Fruit fly (Drosophila melanogaster) whole organism, embryonic: ENCODE data around the gene CG3919.

ENCODE experiments used
- Ada2b ChIP-seq: fragments of 200-800 bp; sonication (Bioruptor generic); IDR thresholded peaks from 2 replicates; pipeline ENCODE4 v1.3.6; 2022; ENCODE audit warnings: missing biosample characterization, missing genetic modification characterization
- CG13775 ChIP-seq: fragments of 200-800 bp; sonication (Bioruptor generic); optimal IDR thresholded peaks from 3 replicates; lab custom pipeline; 2017; ENCODE audit warnings: missing biosample characterization, mild to moderate bottlenecking, missing genetic modification characterization
- CG14441 ChIP-seq: fragments of 200-800 bp; sonication (Bioruptor generic); IDR thresholded peaks from 2 replicates; pipeline ENCODE4 v1.3.6; 2022; ENCODE audit warnings: missing biosample characterization, missing genetic modification characterization
- CG15011 ChIP-seq: fragments of 200-800 bp; sonication (Bioruptor generic); optimal IDR thresholded peaks from 3 replicates; lab custom pipeline; 2018; ENCODE audit warnings: missing biosample characterization, mild to moderate bottlenecking, missing genetic modification characterization
- CG15696 ChIP-seq: fragments of 200-800 bp; sonication (Bioruptor generic); optimal IDR thresholded peaks from 2 replicates; lab custom pipeline; 2019; ENCODE audit warnings: missing biosample characterization, mild to moderate bottlenecking, missing genetic modification characterization, moderate library complexity
- CG18476 ChIP-seq: fragments of 200-800 bp; sonication (Bioruptor generic); optimal IDR thresholded peaks from 2 replicates; lab custom pipeline; 2016; ENCODE audit warnings: missing biosample characterization, mild to moderate bottlenecking, missing genetic modification characterization
- CG18599 ChIP-seq: fragments of 200-800 bp; sonication (Bioruptor generic); optimal IDR thresholded peaks from 3 replicates; lab custom pipeline; 2017; ENCODE audit warnings: missing biosample characterization, missing genetic modification characterization, mild to moderate bottlenecking, moderate library complexity, missing genetic modification reagents
- CG18764 ChIP-seq: fragments of 200-800 bp; sonication (Bioruptor generic); optimal IDR thresholded peaks from 3 replicates; lab custom pipeline; 2016; ENCODE audit warnings: missing biosample characterization, missing genetic modification characterization
- CG4820 ChIP-seq: fragments of 200-800 bp; sonication (Bioruptor generic); optimal IDR thresholded peaks from 3 replicates; lab custom pipeline; 2016; ENCODE audit warnings: missing biosample characterization, missing genetic modification characterization
- CG4854 ChIP-seq: fragments of 200-800 bp; sonication (Bioruptor generic); optimal IDR thresholded peaks from 2 replicates; lab custom pipeline; 2016; ENCODE audit warnings: missing biosample characterization, missing genetic modification characterization, inconsistent platforms
- CG6272 ChIP-seq: fragments of 200-800 bp; sonication (Bioruptor generic); IDR thresholded peaks from 2 replicates; pipeline ENCODE4 v1.3.6; 2022; ENCODE audit warnings: missing biosample characterization, missing genetic modification characterization
- CG7745 ChIP-seq: fragments of 200-800 bp; sonication (Bioruptor generic); optimal IDR thresholded peaks from 2 replicates; lab custom pipeline; 2018; ENCODE audit warnings: missing biosample characterization, mild to moderate bottlenecking, missing genetic modification characterization, moderate library complexity
- CG7839 ChIP-seq: fragments of 200-800 bp; sonication (Bioruptor generic); optimal IDR thresholded peaks from 3 replicates; lab custom pipeline; 2018; ENCODE audit warnings: missing biosample characterization, mild to moderate bottlenecking, missing genetic modification characterization, moderate library complexity
- CG9817 ChIP-seq: fragments of 200-800 bp; sonication (Bioruptor generic); optimal IDR thresholded peaks from 2 replicates; lab custom pipeline; 2018; ENCODE audit warnings: missing biosample characterization, mild to moderate bottlenecking, missing genetic modification characterization, moderate library complexity
- Chrac-16 ChIP-seq: fragments of 200-800 bp; sonication (Bioruptor generic); optimal IDR thresholded peaks from 3 replicates; lab custom pipeline; 2016; ENCODE audit warnings: missing biosample characterization, missing genetic modification characterization
- D ChIP-seq, 2 experiments: fragments of 200-800 bp in 1 of 2; fragments of >200 bp in 1 of 2; sonication (Bioruptor generic) in 1 of 2; optimal IDR thresholded peaks; 2 replicates in 1 of 2; 3 replicates in 1 of 2; lab custom pipeline; 2017; ENCODE audit warnings: mild to moderate bottlenecking in 1 of 2, missing biosample characterization in 1 of 2, missing genetic modification characterization in 1 of 2, missing genetic modification reagents in 1 of 2
- D19A ChIP-seq: fragments of 200-800 bp; optimal IDR thresholded peaks from 3 replicates; lab custom pipeline; 2019; ENCODE audit warnings: missing biosample characterization, mild to moderate bottlenecking, missing genetic modification characterization, moderate library complexity
- Deaf1 ChIP-seq: fragments of 200-800 bp; optimal IDR thresholded peaks from 3 replicates; lab custom pipeline; 2019; ENCODE audit warnings: missing biosample characterization, mild to moderate bottlenecking, missing genetic modification characterization, moderate library complexity
- Doc3 ChIP-seq: fragments of 200-800 bp; sonication (Bioruptor generic); IDR thresholded peaks from 3 replicates; pipeline ENCODE4 v1.3.6; 2022; ENCODE audit warnings: missing biosample characterization, missing genetic modification characterization; ENCODE audit not compliant: partially characterized antibody
- Drgx ChIP-seq: fragments of 200-800 bp; sonication (Bioruptor generic); IDR thresholded peaks from 2 replicates; pipeline ENCODE4 v1.3.6; 2022; ENCODE audit warnings: missing biosample characterization, missing genetic modification characterization
- Fer1 ChIP-seq: fragments of 200-800 bp; sonication (Bioruptor generic); optimal IDR thresholded peaks from 2 replicates; lab custom pipeline; 2017; ENCODE audit warnings: missing biosample characterization, mild to moderate bottlenecking, missing genetic modification characterization
- Gug ChIP-seq: fragments of 200-800 bp; sonication (Bioruptor generic); IDR thresholded peaks from 4 replicates; pipeline ENCODE4 v1.3.6; 2022; ENCODE audit warnings: missing biosample characterization, missing genetic modification characterization
- MBD-R2 ChIP-seq: fragments of 200-800 bp; sonication (Bioruptor generic); IDR thresholded peaks from 2 replicates; pipeline ENCODE4 v1.3.6; 2022; ENCODE audit warnings: missing biosample characterization, missing genetic modification characterization
- NC2α ChIP-seq: fragments of 200-800 bp; sonication (Bioruptor generic); optimal IDR thresholded peaks from 2 replicates; lab custom pipeline; 2016; ENCODE audit warnings: missing biosample characterization, missing genetic modification characterization
- NC2β ChIP-seq: fragments of 200-800 bp; sonication (Bioruptor generic); optimal IDR thresholded peaks from 2 replicates; lab custom pipeline; 2016; ENCODE audit warnings: missing biosample characterization, missing genetic modification characterization
- Side ChIP-seq: fragments of 200-800 bp; sonication (Bioruptor generic); optimal IDR thresholded peaks from 2 replicates; lab custom pipeline; 2016; ENCODE audit warnings: missing biosample characterization, missing genetic modification characterization
- Six4 ChIP-seq: fragments of 200-800 bp; sonication (Bioruptor generic); optimal IDR thresholded peaks from 2 replicates; lab custom pipeline; 2016; ENCODE audit warnings: missing biosample characterization, missing genetic modification characterization
- Sox102F ChIP-seq: fragments of 200-800 bp; sonication (Bioruptor generic); optimal IDR thresholded peaks from 2 replicates; lab custom pipeline; 2018; ENCODE audit warnings: missing biosample characterization, mild to moderate bottlenecking, missing genetic modification characterization, moderate library complexity
- Usf ChIP-seq: fragments of 200-800 bp; sonication (Bioruptor generic); optimal IDR thresholded peaks from 2 replicates; lab custom pipeline; 2017; ENCODE audit warnings: missing genotype, missing biosample characterization, missing genetic modification characterization
- amos ChIP-seq: fragments of 200-800 bp; sonication (Bioruptor generic); IDR thresholded peaks from 2 replicates; pipeline ENCODE4 v1.3.6; 2022; ENCODE audit warnings: missing biosample characterization, missing genetic modification characterization; ENCODE audit not compliant: partially characterized antibody
- bab2 ChIP-seq: fragments of 200-800 bp; sonication (Bioruptor generic); optimal IDR thresholded peaks from 2 replicates; lab custom pipeline; 2016; ENCODE audit warnings: missing biosample characterization, missing genetic modification characterization
- bbx ChIP-seq: fragments of 200-800 bp; sonication (Bioruptor generic); IDR thresholded peaks from 2 replicates; pipeline ENCODE4 v1.3.6; 2022; ENCODE audit warnings: missing biosample characterization, missing genetic modification characterization; ENCODE audit not compliant: partially characterized antibody
- emc ChIP-seq: fragments of 200-800 bp; sonication (Bioruptor generic); optimal IDR thresholded peaks from 2 replicates; lab custom pipeline; 2016; ENCODE audit warnings: missing biosample characterization, missing genetic modification characterization
- en ChIP-seq: fragments of 200-800 bp; sonication (Bioruptor generic); optimal IDR thresholded peaks from 2 replicates; lab custom pipeline; 2016; ENCODE audit warnings: missing biosample characterization, missing genetic modification characterization
- fd96Cb ChIP-seq: fragments of 200-800 bp; sonication (Bioruptor generic); optimal IDR thresholded peaks from 2 replicates; lab custom pipeline; 2018; ENCODE audit warnings: missing biosample characterization, mild to moderate bottlenecking, missing genetic modification characterization, moderate library complexity
- gro ChIP-seq: fragments of 200-800 bp; sonication (Bioruptor generic); optimal IDR thresholded peaks from 2 replicates; lab custom pipeline; 2016; ENCODE audit warnings: missing biosample characterization, missing genetic modification characterization
- hb ChIP-seq: fragments of 200-800 bp; sonication (Bioruptor generic); IDR thresholded peaks from 3 replicates; pipeline ENCODE4 v1.3.6; 2022; ENCODE audit warnings: missing biosample characterization, missing genetic modification characterization; ENCODE audit not compliant: partially characterized antibody
- hkb ChIP-seq, 2 experiments: fragments of 200-800 bp in 1 of 2; fragments of >200 bp in 1 of 2; sonication (Bioruptor generic) in 1 of 2; IDR thresholded peaks in 1 of 2; optimal IDR thresholded peaks in 1 of 2; 2 replicates each; pipeline versions ENCODE4 v1.3.6 to Lab custom; 2017 to 2022; ENCODE audit warnings: missing biosample characterization in 1 of 2, missing genetic modification characterization in 1 of 2
- lola ChIP-seq, 3 experiments: fragments of >200 bp in 2 of 3; fragments of 200-800 bp in 1 of 3; sonication (Bioruptor generic) in 1 of 3; optimal IDR thresholded peaks; 2 replicates each; lab custom pipeline; 2017 to 2019; ENCODE audit warnings: missing biosample characterization in 3 of 3, missing genetic modification characterization in 3 of 3, mild to moderate bottlenecking in 1 of 3, moderate library complexity in 1 of 3
- nau ChIP-seq: fragments of 200-800 bp; sonication (Bioruptor generic); optimal IDR thresholded peaks from 3 replicates; lab custom pipeline; 2017; ENCODE audit warnings: missing biosample characterization, mild to moderate bottlenecking, missing genetic modification characterization, missing genetic modification reagents
- org-1 ChIP-seq: fragments of 200-800 bp; sonication (Bioruptor generic); optimal IDR thresholded peaks from 2 replicates; lab custom pipeline; 2017; ENCODE audit warnings: missing biosample characterization, missing genetic modification characterization
- otp ChIP-seq: fragments of 200-800 bp; sonication (Bioruptor generic); IDR thresholded peaks from 3 replicates; pipeline ENCODE4, ENCODE4 v1.3.6; 2022; ENCODE audit warnings: missing biosample characterization, missing genetic modification characterization
- pb ChIP-seq: fragments of 200-800 bp; sonication (Bioruptor generic); optimal IDR thresholded peaks from 3 replicates; lab custom pipeline; 2016; ENCODE audit warnings: missing biosample characterization, missing genetic modification characterization
- row ChIP-seq: fragments of 200-800 bp; sonication (Bioruptor generic); IDR thresholded peaks from 3 replicates; pipeline ENCODE4 v1.3.6; 2022; ENCODE audit warnings: missing biosample characterization, missing genetic modification characterization
- sens ChIP-seq: fragments of 200-800 bp; sonication (Bioruptor generic); peaks from one replicate; lab custom pipeline; 2016; ENCODE audit warnings: missing biosample characterization, missing genetic modification characterization
- tup ChIP-seq: fragments of 200-800 bp; sonication (Bioruptor generic); optimal IDR thresholded peaks from 2 replicates; lab custom pipeline; 2016; ENCODE audit warnings: missing biosample characterization, mild to moderate bottlenecking, missing genetic modification characterization, moderate library complexity
- unc-4 ChIP-seq: fragments of 200-800 bp; sonication (Bioruptor generic); IDR thresholded peaks from 2 replicates; pipeline ENCODE4 v1.3.6; 2022; ENCODE audit warnings: missing biosample characterization, missing genetic modification characterization; ENCODE audit not compliant: partially characterized antibody
- vvl ChIP-seq: fragments of 200-800 bp; sonication (Bioruptor generic); IDR thresholded peaks from 2 replicates; pipeline ENCODE4 v1.3.6; 2022; ENCODE audit warnings: missing biosample characterization, missing genetic modification characterization
- wdn ChIP-seq: fragments of 200-800 bp; sonication (Bioruptor generic); IDR thresholded peaks from 2 replicates; pipeline ENCODE4 v1.3.6; 2022; ENCODE audit warnings: missing biosample characterization, missing genetic modification characterization
- zfh1 ChIP-seq: fragments of 200-800 bp; sonication (Bioruptor generic); IDR thresholded peaks from 3 replicates; pipeline ENCODE4 v1.3.6; 2022; ENCODE audit warnings: missing biosample characterization, missing genetic modification characterization

The CG3919 gene

dm6 chr3L:14366124-14366523 is 44.3 kb upstream of the CG3919 start (continued):
- TF ChIP-seq CG7839 (tag; lab: Kevin White, UChicago) = peak; percentile 31
- TF ChIP-seq CG7745 (tag; lab: Kevin White, UChicago) = peak; percentile 95
- TF ChIP-seq CG9817 (tag; lab: Kevin White, UChicago) = peak; percentile 22
- no peak for TF ChIP-seq amos (GFP tag; lab: Robert Waterston, UW)
- TF ChIP-seq Sox102F (GFP tag; lab: Kevin White, UChicago) = peak; percentile 51
- TF ChIP-seq hb (GFP tag; lab: Robert Waterston, UW) = no peak
- peak; percentile 21 for TF ChIP-seq fd96Cb
- TF ChIP-seq row (GFP tag; lab: Robert Waterston, UW) = no peak
- no peak for TF ChIP-seq Drgx
- no peak for TF ChIP-seq CG18476 (GFP tag; lab: Kevin White, UChicago)
- no peak for TF ChIP-seq bab2
- TF ChIP-seq Chrac-16 (GFP tag; lab: Kevin White, UChicago) = no peak
- peak; percentile 65; the same call in 1 of the 2 replicates for TF ChIP-seq vvl (GFP tag; lab: Robert Waterston, UW)
- peak; percentile 71; the same call in 2 of the 3 replicates for TF ChIP-seq zfh1 (GFP tag; lab: Robert Waterston, UW)
- no peak for TF ChIP-seq unc-4 (GFP tag; lab: Robert Waterston, UW)
- TF ChIP-seq Ada2b (GFP tag; lab: Robert Waterston, UW) = no peak
- TF ChIP-seq CG4820 (GFP tag; lab: Kevin White, UChicago) = no peak
- TF ChIP-seq NC2β = no peak
- peak; percentile 43 for TF ChIP-seq CG18599
- TF ChIP-seq CG14441 (GFP tag; lab: Robert Waterston, UW) = peak; percentile 50; the same call in 1 of the 2 replicates
- TF ChIP-seq MBD-R2 = no peak
- no peak for TF ChIP-seq bbx (GFP tag; lab: Robert Waterston, UW)
- no peak for TF ChIP-seq wdn (GFP tag; lab: Robert Waterston, UW)
- no peak for TF ChIP-seq Deaf1 (tag; lab: Kevin White, UChicago)
- TF ChIP-seq Side (GFP tag; lab: Kevin White, UChicago) = peak; percentile 35
- TF ChIP-seq NC2α = no peak
- no peak for TF ChIP-seq Six4 (GFP tag; lab: Kevin White, UChicago)
- TF ChIP-seq org-1 (GFP tag; lab: Kevin White, UChicago) = peak; percentile 59
- TF ChIP-seq Gug (GFP tag; lab: Robert Waterston, UW) = no peak
- TF ChIP-seq en (GFP tag; lab: Kevin White, UChicago) = peak; percentile 23
- peak; percentile 80 for TF ChIP-seq sens (GFP tag; lab: Kevin White, UChicago)
- TF ChIP-seq Usf (GFP tag; lab: Kevin White, UChicago) = no peak
- peak; percentile 30 for TF ChIP-seq gro (GFP tag; lab: Kevin White, UChicago)
- no peak for TF ChIP-seq emc (GFP tag; lab: Kevin White, UChicago)
- peak; percentile 29 for TF ChIP-seq pb (GFP tag; lab: Kevin White, UChicago)
- TF ChIP-seq otp (GFP tag; lab: Robert Waterston, UW) = peak; percentile 91
- TF ChIP-seq CG18764 (GFP tag; lab: Kevin White, UChicago) = no peak
- TF ChIP-seq Fer1 (GFP tag; lab: Kevin White, UChicago) = peak; percentile 42
- TF ChIP-seq D (optimal IDR thresholded peaks at IDR 0.05; lab: Kevin White, UChicago) = no peak
- TF ChIP-seq D (GFP tag; optimal IDR thresholded peaks at IDR 0.05; lab: Kevin White, UChicago) = peak; percentile 65
- TF ChIP-seq nau (GFP tag; lab: Kevin White, UChicago) = peak; percentile 74
- no peak for TF ChIP-seq CG6272
- peak; percentile 49 for TF ChIP-seq CG15011 (GFP tag; lab: Kevin White, UChicago)
- TF ChIP-seq hkb (optimal IDR thresholded peaks at IDR 0.05; lab: Kevin White, UChicago) = no peak
- 0 out of 2 replicates have a peak, but pooled peaks have one; percentile 56 for TF ChIP-seq hkb (GFP tag; IDR thresholded peaks at IDR 0.05; lab: Robert Waterston, UW)
- TF ChIP-seq tup (GFP tag; lab: Kevin White, UChicago) = no peak
- TF ChIP-seq Doc3 (GFP tag; lab: Robert Waterston, UW) = no peak
- TF ChIP-seq CG13775 (GFP tag; lab: Kevin White, UChicago) = no peak
- peak in 1 of 3 experiments; percentile 68 for TF ChIP-seq lola (GFP tag; optimal IDR thresholded peaks at IDR 0.05; lab: Kevin White, UChicago)
- TF ChIP-seq CG4854 (GFP tag; lab: Kevin White, UChicago) = no peak
- TF ChIP-seq CG15696 (tag; lab: Kevin White, UChicago) = peak; percentile 74
- peak; percentile 54 for TF ChIP-seq D19A (tag; lab: Kevin White, UChicago)
